Worm (Caenorhabditis elegans): ENCODE measurements around the gene popl-7.

popl-7 gene

DNA sequence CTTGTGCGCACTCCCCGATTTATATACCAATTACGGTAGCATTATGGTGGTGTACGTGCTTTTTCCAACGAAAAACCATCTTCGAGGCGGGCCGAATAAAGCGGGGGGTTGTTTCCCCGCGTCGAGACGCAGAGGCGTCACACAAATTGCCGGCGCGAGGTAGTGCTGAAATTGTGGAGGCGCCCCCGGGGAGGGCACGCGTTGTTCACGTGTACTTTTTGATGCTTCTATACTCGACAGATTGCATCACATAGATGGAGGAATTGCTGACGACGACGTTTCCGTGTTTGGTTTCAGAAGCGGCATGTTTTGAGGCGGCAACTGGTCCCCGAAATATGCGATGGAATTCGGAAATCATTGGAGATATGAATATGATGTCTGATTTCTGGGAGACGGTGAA lies 24.8 kb downstream of the popl-7 start (continued):
- TF ChIP-seq madf-5 (GFP tag; IDR thresholded peaks at IDR 0.05) (0 out of 4 replicates have a peak, but pooled peaks of 1 of the 2 experiments have one; percentile 70), unc-39 (tag; optimal IDR thresholded peaks at IDR 0.05) (no peak), dmd-9 (GFP tag; IDR thresholded peaks at IDR 0.05) (no peak), daf-8 (GFP tag; IDR thresholded peaks at IDR 0.05) (no peak), duxl-1 (tag; optimal IDR thresholded peaks at IDR 0.05; ENCODE audit: poor library complexity) (no peak), dpl-1 (GFP tag; optimal IDR thresholded peaks at IDR 0.05) (peak; percentile 64), zfp-3 (GFP tag; conservative IDR thresholded peaks at IDR 0.05) (no peak), mes-2 (tag; optimal IDR thresholded peaks at IDR 0.05; ENCODE audit: poor library complexity, severe bottlenecking) (peak; percentile 66), hif-1 (tag; optimal IDR thresholded peaks at IDR 0.05) (peak; percentile 96 to 100), nhr-77 (tag; optimal IDR thresholded peaks at IDR 0.05) (peak; percentile 70), tag-97 (GFP tag; IDR thresholded peaks at IDR 0.05) (no peak), dve-1 (tag; optimal IDR thresholded peaks at IDR 0.05; ENCODE audit: insufficient read depth) (peak; percentile 95), nhr-76 (tag; optimal IDR thresholded peaks at IDR 0.05) (no peak), F26F4.8 (GFP tag; conservative IDR thresholded peaks at IDR 0.05) (no peak), arid-1 (GFP tag; conservative IDR thresholded peaks at IDR 0.05) (0 out of 2 replicates have a peak, but pooled peaks have one; percentile 37), lin-39 (tag; optimal IDR thresholded peaks at IDR 0.05) (no peak), dmd-6 (GFP tag; IDR thresholded peaks at IDR 0.05) (peak; percentile 98), mdl-1 (tag; optimal IDR thresholded peaks at IDR 0.05) (peak; percentile 84 to 92), egl-43 (GFP tag; IDR thresholded peaks at IDR 0.05) (peak; percentile 72), nhr-28 (tag; optimal IDR thresholded peaks at IDR 0.05) (peak; percentile 76), nhr-25 (tag; optimal IDR thresholded peaks at IDR 0.05; ENCODE audit: borderline replicate concordance, insufficient read depth) (peak; percentile 74), lin-29 (GFP tag; IDR thresholded peaks at IDR 0.05) (peak; percentile 16; the same call in 1 of the 2 replicates), Y105C5A.15 (GFP tag; IDR thresholded peaks at IDR 0.05) (no peak), spr-1 (tag; optimal IDR thresholded peaks at IDR 0.05) (peak; percentile 55)

DNA sequence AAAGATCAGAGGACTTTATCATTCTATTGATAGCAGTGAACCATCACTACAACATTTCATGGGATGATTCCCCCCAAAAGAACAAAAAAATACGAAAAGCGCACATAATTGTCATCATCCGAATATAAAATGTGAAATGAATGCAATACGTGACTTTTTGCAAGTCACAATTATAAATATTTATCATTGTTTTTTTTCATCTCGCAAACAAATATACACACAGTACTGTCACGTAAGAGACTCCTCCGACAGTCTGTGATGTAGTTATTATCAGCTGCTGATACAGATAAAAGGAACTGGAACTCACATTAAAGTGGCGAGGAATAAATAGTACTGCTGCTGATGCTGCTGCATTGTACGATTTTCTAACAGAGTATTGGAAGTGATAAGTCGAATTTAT lies 25.9 kb downstream of the popl-7 start:
- TF ChIP-seq daf-12 (tag; optimal IDR thresholded peaks at IDR 0.05) (no peak), snpc-1.2 (GFP tag; IDR thresholded peaks at IDR 0.05) (no peak), F10B5.3 (tag; optimal IDR thresholded peaks at IDR 0.05) (no peak), Y105C5A.15 (GFP tag; IDR thresholded peaks at IDR 0.05) (no peak), hlh-11 (tag; optimal IDR thresholded peaks at IDR 0.05) (peak; percentile 65), R02D3.7 (tag; optimal IDR thresholded peaks at IDR 0.05) (no peak), vab-7 (GFP tag; IDR thresholded peaks at IDR 0.05) (no peak), set-16 (GFP tag; IDR thresholded peaks at IDR 0.05) (no peak), nhr-28 (tag; optimal IDR thresholded peaks at IDR 0.05) (peak; percentile 90), nhr-41 (GFP tag; IDR thresholded peaks at IDR 0.05) (no peak), ceh-62 (tag; optimal IDR thresholded peaks at IDR 0.05) (no peak), ztf-7 (tag; optimal IDR thresholded peaks at IDR 0.05) (peak; percentile 21), tra-1 (GFP tag; IDR thresholded peaks at IDR 0.05) (no peak), dmd-8 (GFP tag; IDR thresholded peaks at IDR 0.05) (no peak), mxl-2 (GFP tag; conservative IDR thresholded peaks at IDR 0.05) (peak; percentile 59; the same call in 1 of the 2 replicates), dmd-6 (GFP tag; IDR thresholded peaks at IDR 0.05) (peak; percentile 60), nhr-48 (tag; optimal IDR thresholded peaks at IDR 0.05) (peak; percentile 61), pha-4 (GFP tag; IDR thresholded peaks at IDR 0.05) (no peak), pha-4 (tag; optimal IDR thresholded peaks at IDR 0.05) (no peak), nhr-102 (tag; optimal IDR thresholded peaks at IDR 0.05) (peak; percentile 35), zfp-3 (GFP tag; conservative IDR thresholded peaks at IDR 0.05) (no peak), skn-1 (tag; optimal IDR thresholded peaks at IDR 0.05) (no peak), F37D6.2 (tag; optimal IDR thresholded peaks at IDR 0.05) (no peak), lin-15B (tag; optimal IDR thresholded peaks at IDR 0.05) (no peak), php-3 (GFP tag; IDR thresholded peaks at IDR 0.05) (peak; percentile 52; the same call in 1 of the 2 replicates), nhr-6 (tag; optimal IDR thresholded peaks at IDR 0.05) (no peak), unc-39 (tag; optimal IDR thresholded peaks at IDR 0.05) (no peak), ztf-11 (tag; optimal IDR thresholded peaks at IDR 0.05) (no peak), pqm-1 (tag; optimal IDR thresholded peaks at IDR 0.05) (peak; percentile 75), madf-5 (GFP tag; IDR thresholded peaks at IDR 0.05) (no peak), ceh-20 (GFP tag; IDR thresholded peaks at IDR 0.05) (no peak), daf-8 (GFP tag; IDR thresholded peaks at IDR 0.05) (no peak), nhr-76 (tag; optimal IDR thresholded peaks at IDR 0.05) (no peak), nhr-10 (tag; optimal IDR thresholded peaks at IDR 0.05) (no peak)
